Fruit fly (Drosophila melanogaster) whole organism, adult: ENCODE measurements around the gene Pax.

Experiments used
- CG11617 ChIP-seq: fragments of 200-800 bp; sonication (Bioruptor generic); optimal IDR thresholded peaks from 2 replicates; lab custom pipeline; 2017; ENCODE audit warnings: mild to moderate bottlenecking, missing biosample characterization, missing genetic modification reagents, missing genetic modification characterization
- CG12768 ChIP-seq: fragments of 200-800 bp; sonication (Bioruptor generic); optimal IDR thresholded peaks from 2 replicates; lab custom pipeline; 2017; ENCODE audit warnings: missing biosample characterization, missing genetic modification characterization, mild to moderate bottlenecking, moderate library complexity, missing genetic modification reagents
- CG14711 ChIP-seq: fragments of 200-800 bp; sonication (Bioruptor generic); optimal IDR thresholded peaks from 2 replicates; lab custom pipeline; 2018; ENCODE audit warnings: missing biosample characterization, mild to moderate bottlenecking, missing genetic modification characterization, moderate library complexity
- CG1620 ChIP-seq: fragments of 200-800 bp; sonication (Bioruptor generic); optimal IDR thresholded peaks from 2 replicates; lab custom pipeline; 2016; ENCODE audit warnings: missing biosample characterization, missing genetic modification characterization
- CG33017 ChIP-seq: fragments of 200-800 bp; sonication (Bioruptor generic); optimal IDR thresholded peaks from 2 replicates; lab custom pipeline; 2018; ENCODE audit warnings: missing biosample characterization, mild to moderate bottlenecking, missing genetic modification characterization, moderate library complexity
- CG5204 ChIP-seq: fragments of 200-800 bp; sonication (Bioruptor generic); optimal IDR thresholded peaks from 2 replicates; lab custom pipeline; 2016; ENCODE audit warnings: missing biosample characterization, missing genetic modification characterization
- CG7045 ChIP-seq: fragments of 200-800 bp; sonication (Bioruptor generic); optimal IDR thresholded peaks from 2 replicates; lab custom pipeline; 2017; ENCODE audit warnings: missing biosample characterization, mild to moderate bottlenecking, missing genetic modification characterization
- CG7101 ChIP-seq: fragments of 200-800 bp; sonication (Bioruptor generic); optimal IDR thresholded peaks from 2 replicates; lab custom pipeline; 2018; ENCODE audit warnings: missing biosample characterization, mild to moderate bottlenecking, missing genetic modification characterization, moderate library complexity
- Clk ChIP-seq: fragments of 200-800 bp; sonication (Bioruptor generic); optimal IDR thresholded peaks from 2 replicates; lab custom pipeline; 2017; ENCODE audit warnings: missing biosample characterization, missing genetic modification characterization
- Crg-1 ChIP-seq: fragments of 200-800 bp; sonication (Bioruptor generic); optimal IDR thresholded peaks from 2 replicates; lab custom pipeline; 2016; ENCODE audit warnings: missing biosample characterization, missing genetic modification characterization
- Hr96 ChIP-seq: fragments of 200-800 bp; sonication (Bioruptor generic); optimal IDR thresholded peaks from 2 replicates; lab custom pipeline; 2016; ENCODE audit warnings: missing biosample characterization, missing genetic modification characterization
- Mnt ChIP-seq: fragments of 200-800 bp; sonication (Bioruptor generic); optimal IDR thresholded peaks from 2 replicates; lab custom pipeline; 2016; ENCODE audit warnings: missing biosample characterization, mild to moderate bottlenecking, missing genetic modification characterization
- bab1 ChIP-seq: fragments of 200-800 bp; sonication (Bioruptor generic); optimal IDR thresholded peaks from 3 replicates; lab custom pipeline; 2019; ENCODE audit warnings: missing biosample characterization, mild to moderate bottlenecking, missing genetic modification characterization, moderate library complexity
- cic ChIP-seq: fragments of 200-800 bp; sonication (Bioruptor generic); optimal IDR thresholded peaks from 2 replicates; lab custom pipeline; 2017; ENCODE audit warnings: missing biosample characterization, mild to moderate bottlenecking, missing genetic modification characterization, moderate library complexity
- cnc ChIP-seq, 2 experiments: fragments of >200 bp; optimal IDR thresholded peaks; 2 replicates each; lab custom pipeline; 2017
- kay ChIP-seq: fragments of 200-800 bp; sonication (Bioruptor generic); peaks from one replicate; lab custom pipeline; 2016; ENCODE audit warnings: missing biosample characterization, missing genetic modification characterization, borderline replicate concordance
- ovo ChIP-seq: fragments of 200-800 bp; sonication (Bioruptor generic); optimal IDR thresholded peaks from 2 replicates; lab custom pipeline; 2016; ENCODE audit warnings: missing biosample characterization, missing genetic modification characterization
- pad ChIP-seq: fragments of 200-800 bp; sonication (Bioruptor generic); optimal IDR thresholded peaks from 3 replicates; lab custom pipeline; 2017; ENCODE audit warnings: missing biosample characterization, missing genetic modification characterization, mild to moderate bottlenecking, moderate library complexity, missing genetic modification reagents
- tj ChIP-seq: fragments of 200-800 bp; sonication (Bioruptor generic); optimal IDR thresholded peaks from 3 replicates; lab custom pipeline; 2017; ENCODE audit warnings: missing biosample characterization, mild to moderate bottlenecking, missing genetic modification characterization, moderate library complexity
- toe ChIP-seq: fragments of 200-800 bp; sonication (Bioruptor generic); optimal IDR thresholded peaks from 2 replicates; lab custom pipeline; 2016; ENCODE audit warnings: missing biosample characterization, missing genetic modification characterization

The Pax gene

dm6 chr2L:19452535-19453317 lies 26.3 kb upstream of the Pax start:
- TF ChIP-seq toe (GFP tag; lab: Kevin White, UChicago) (no peak), CG11617 (no peak), CG14711 (tag; lab: Kevin White, UChicago) (peak; percentile 20), tj (GFP tag; lab: Kevin White, UChicago) (peak; percentile 52), cic (GFP tag; lab: Kevin White, UChicago) (peak; percentile 16), CG7101 (tag; lab: Kevin White, UChicago) (no peak), CG5204 (GFP tag; lab: Kevin White, UChicago) (no peak), Crg-1 (GFP tag; lab: Kevin White, UChicago) (no peak), bab1 (GFP tag; lab: Kevin White, UChicago) (no peak), Mnt (GFP tag; lab: Kevin White, UChicago) (peak; percentile 67)

- TF ChIP-seq Hr96 (GFP tag; lab: Kevin White, UChicago), result peak; percentile 96
- TF ChIP-seq bab1 (GFP tag; lab: Kevin White, UChicago), result peak; percentile 91
- TF ChIP-seq CG7045 (GFP tag; lab: Kevin White, UChicago), result peak; percentile 90
- TF ChIP-seq CG1620, result peak; percentile 98
- peak; percentile 88 for TF ChIP-seq pad (GFP tag; lab: Kevin White, UChicago)
- TF ChIP-seq cic (GFP tag; lab: Kevin White, UChicago), result peak; percentile 79
- TF ChIP-seq kay, result no peak
- peak; percentile 95 for TF ChIP-seq CG11617
- peak; percentile 95 for TF ChIP-seq CG12768 (GFP tag; lab: Kevin White, UChicago)
- TF ChIP-seq CG14711 (tag; lab: Kevin White, UChicago), result peak; percentile 96
- TF ChIP-seq Clk (GFP tag; lab: Kevin White, UChicago), result peak; percentile 96
- TF ChIP-seq ovo, result peak; percentile 92
- TF ChIP-seq CG5204 (GFP tag; lab: Kevin White, UChicago), result peak; percentile 96
- peak; percentile 85 for TF ChIP-seq CG33017 (tag; lab: Kevin White, UChicago)
- peak; percentile 92 for TF ChIP-seq CG7101 (tag; lab: Kevin White, UChicago)
- no peak for TF ChIP-seq cnc (optimal IDR thresholded peaks at IDR 0.05; lab: Kevin White, UChicago)
- TF ChIP-seq toe (GFP tag; lab: Kevin White, UChicago), result peak; percentile 98
- peak; percentile 98 for TF ChIP-seq Crg-1 (GFP tag; lab: Kevin White, UChicago)
- TF ChIP-seq tj (GFP tag; lab: Kevin White, UChicago), result peak; percentile 94
- TF ChIP-seq Mnt (GFP tag; lab: Kevin White, UChicago), result peak; percentile 91
Observed at dm6 chr2L:19444734-19445140, 18.3 kb upstream of the Pax start, which contains the start of gene Hs2st. Hs2st (minus strand) TSS chr2L:19444750.

- no peak for TF ChIP-seq Mnt (GFP tag; lab: Kevin White, UChicago)
- TF ChIP-seq ovo, result no peak
- TF ChIP-seq CG12768 (GFP tag; lab: Kevin White, UChicago), result peak; percentile 60
Observed at dm6 chr2L:19442627-19443026, 16.2 kb upstream of the Pax start, which contains the start of gene CG10237. CG10237 (minus strand) TSS chr2L:19442727.

- TF ChIP-seq pad (GFP tag; lab: Kevin White, UChicago) (no peak), CG7101 (tag; lab: Kevin White, UChicago) (no peak), ovo (no peak), CG14711 (tag; lab: Kevin White, UChicago) (no peak), tj (GFP tag; lab: Kevin White, UChicago) (no peak), CG7045 (GFP tag; lab: Kevin White, UChicago) (peak; percentile 10), cnc (optimal IDR thresholded peaks at IDR 0.05; lab: Kevin White, UChicago) (no peak), CG1620 (no peak), toe (GFP tag; lab: Kevin White, UChicago) (no peak), kay (peak; percentile 49), CG5204 (GFP tag; lab: Kevin White, UChicago) (no peak), Mnt (GFP tag; lab: Kevin White, UChicago) (no peak)
Observed at dm6 chr2L:19441791-19442190, 15.4 kb upstream of the Pax start, which contains the start of gene RanGAP. RanGAP (plus strand) TSS chr2L:19441959.

dm6 chr2L:19441339-19441738 lies 14.9 kb upstream of the Pax start:
- TF ChIP-seq tj (GFP tag; lab: Kevin White, UChicago) (peak; percentile 77), CG5204 (GFP tag; lab: Kevin White, UChicago) (peak; percentile 33), pad (GFP tag; lab: Kevin White, UChicago) (no peak), toe (GFP tag; lab: Kevin White, UChicago) (no peak)

dm6 chr2L:19440732-19441131 lies 14.3 kb upstream of the Pax start:
- peak; percentile 4 for TF ChIP-seq CG14711 (tag; lab: Kevin White, UChicago)
- peak; percentile 61 for TF ChIP-seq tj (GFP tag; lab: Kevin White, UChicago)
- TF ChIP-seq CG11617, result no peak
- no peak for TF ChIP-seq CG7045 (GFP tag; lab: Kevin White, UChicago)
- TF ChIP-seq Clk (GFP tag; lab: Kevin White, UChicago), result no peak
- no peak for TF ChIP-seq Hr96 (GFP tag; lab: Kevin White, UChicago)
- TF ChIP-seq Mnt (GFP tag; lab: Kevin White, UChicago), result no peak
- no peak for TF ChIP-seq cnc (optimal IDR thresholded peaks at IDR 0.05; lab: Kevin White, UChicago)
- TF ChIP-seq CG5204 (GFP tag; lab: Kevin White, UChicago), result no peak
- TF ChIP-seq CG1620, result peak; percentile 20
- TF ChIP-seq CG7101 (tag; lab: Kevin White, UChicago), result peak; percentile 9
- TF ChIP-seq ovo, result no peak
- TF ChIP-seq CG12768 (GFP tag; lab: Kevin White, UChicago), result no peak
- TF ChIP-seq cic (GFP tag; lab: Kevin White, UChicago), result peak; percentile 37
- no peak for TF ChIP-seq CG33017 (tag; lab: Kevin White, UChicago)
- no peak for TF ChIP-seq bab1 (GFP tag; lab: Kevin White, UChicago)
- peak; percentile 90 for TF ChIP-seq pad (GFP tag; lab: Kevin White, UChicago)
